Worm (Caenorhabditis elegans) whole organism, young adult: ENCODE data around the gene Y38H6C.9.

ENCODE experiments used
- B0019.2 ChIP-seq: fragments of 200-800 bp; sonication (Bioruptor generic); conservative IDR thresholded peaks from 2 replicates; pipeline ENCODE4 v1.3.6; 2022; ENCODE audit warnings: missing genetic modification reagents, missing genetic modification characterization, missing compliant biosample characterization
- D2030.7 ChIP-seq: fragments of 200-800 bp; sonication (Bioruptor generic); IDR thresholded peaks from 2 replicates; pipeline ENCODE4 v1.3.6; 2022; ENCODE audit warnings: missing genetic modification reagents, missing genetic modification characterization, missing compliant biosample characterization
- F57A8.1 ChIP-seq: fragments of 200-800 bp; sonication (Bioruptor generic); optimal IDR thresholded peaks from 2 replicates; lab custom pipeline; 2018; ENCODE audit warnings: mild to moderate bottlenecking, missing genetic modification characterization, moderate library complexity, missing compliant biosample characterization
- F57C9.4 ChIP-seq: sonication (generic microtip); optimal IDR thresholded peaks from 2 replicates; lab custom pipeline; 2017; ENCODE audit warnings: mild to moderate bottlenecking, missing genetic modification characterization, missing compliant biosample characterization
- Y95B8A.8 ChIP-seq: fragments of 200-800 bp; sonication (Bioruptor generic); IDR thresholded peaks from 2 replicates; pipeline ENCODE4 v1.3.6; 2022; ENCODE audit warnings: missing genetic modification reagents, missing genetic modification characterization, missing compliant biosample characterization
- ceh-79 ChIP-seq: sonication (generic microtip); optimal IDR thresholded peaks from 2 replicates; lab custom pipeline; 2017; ENCODE audit warnings: mild to moderate bottlenecking, missing genetic modification characterization, missing compliant biosample characterization
- ceh-91 ChIP-seq: fragments of 200-800 bp; sonication (Bioruptor generic); IDR thresholded peaks from 2 replicates; pipeline ENCODE4 v1.3.6; 2022; ENCODE audit warnings: missing genetic modification reagents, missing genetic modification characterization, missing compliant biosample characterization
- die-1 ChIP-seq: sonication (generic microtip); optimal IDR thresholded peaks from 2 replicates; lab custom pipeline; 2016; ENCODE audit warnings: missing genotype, mild to moderate bottlenecking, missing genetic modification characterization, missing compliant biosample characterization
- egl-18 ChIP-seq: fragments of 200-800 bp; sonication (Bioruptor generic); IDR thresholded peaks from 2 replicates; pipeline ENCODE4 v1.3.6; 2022; ENCODE audit warnings: missing genetic modification reagents, missing genetic modification characterization, missing compliant biosample characterization
- egrh-3 ChIP-seq: fragments of 200-800 bp; sonication (Bioruptor generic); IDR thresholded peaks from 2 replicates; pipeline ENCODE4 v1.3.6; 2022; ENCODE audit warnings: missing genetic modification reagents, missing genetic modification characterization, missing compliant biosample characterization
- him-1 ChIP-seq: sonication (generic microtip); optimal IDR thresholded peaks from 2 replicates; lab custom pipeline; 2016; ENCODE audit warnings: missing genotype, missing genetic modification reagents, missing genetic modification characterization, missing compliant biosample characterization
- hlh-26 ChIP-seq: fragments of 200-800 bp; sonication (Bioruptor generic); conservative IDR thresholded peaks from 2 replicates; pipeline ENCODE4 v1.3.6; 2022; ENCODE audit warnings: missing genetic modification reagents, missing genetic modification characterization, missing compliant biosample characterization
- hrde-1 ChIP-seq: sonication (generic microtip); optimal IDR thresholded peaks from 2 replicates; lab custom pipeline; 2016; ENCODE audit warnings: missing genetic modification characterization, mild to moderate bottlenecking, missing compliant biosample characterization, moderate library complexity, missing genotype, missing genetic modification reagents, borderline replicate concordance
- let-526 ChIP-seq: fragments of 200-800 bp; sonication (Bioruptor generic); IDR thresholded peaks from 2 replicates; pipeline ENCODE4 v1.3.6; 2022; ENCODE audit warnings: missing genetic modification reagents, missing genetic modification characterization, missing compliant biosample characterization
- lin-35 ChIP-seq, 3 experiments: fragments of 150-350 bp in 2 of 3; sonication (generic microtip) in 1 of 3; optimal IDR thresholded peaks; 2 replicates each; lab custom pipeline; 2014 to 2018; ENCODE audit warnings: missing biosample characterization in 3 of 3, missing genetic modification characterization in 3 of 3, missing genetic modification reagents in 3 of 3
- lin-54 ChIP-seq: fragments of 200-800 bp; sonication (Bioruptor generic); optimal IDR thresholded peaks from 2 replicates; lab custom pipeline; 2018; ENCODE audit warnings: mild to moderate bottlenecking, missing genetic modification characterization, missing compliant biosample characterization
- lir-1 ChIP-seq: fragments of 200-800 bp; sonication (Bioruptor generic); conservative IDR thresholded peaks from 2 replicates; pipeline ENCODE4 v1.3.6; 2022; ENCODE audit warnings: missing genetic modification reagents, missing genetic modification characterization, missing compliant biosample characterization
- madf-3 ChIP-seq: fragments of 200-800 bp; sonication (Bioruptor generic); IDR thresholded peaks from 2 replicates; pipeline ENCODE4 v1.3.6; 2022; ENCODE audit warnings: missing genetic modification reagents, missing genetic modification characterization, missing compliant biosample characterization
- nhr-80 ChIP-seq: sonication (generic microtip); optimal IDR thresholded peaks from 2 replicates; lab custom pipeline; 2016; ENCODE audit warnings: missing genetic modification characterization, missing compliant biosample characterization
- repo-1 ChIP-seq: sonication (generic microtip); optimal IDR thresholded peaks from 2 replicates; lab custom pipeline; 2017; ENCODE audit warnings: mild to moderate bottlenecking, missing genetic modification characterization, missing compliant biosample characterization
- snpc-1.1 ChIP-seq: sonication (generic microtip); optimal IDR thresholded peaks from 2 replicates; lab custom pipeline; 2017; ENCODE audit warnings: missing genetic modification characterization, mild to moderate bottlenecking, missing compliant biosample characterization, antibody characterized with exemption, moderate library complexity, missing genotype, missing genetic modification reagents; ENCODE audit not compliant: insufficient read depth
- tbx-9 ChIP-seq: sonication (generic microtip); optimal IDR thresholded peaks from 2 replicates; lab custom pipeline; 2016; ENCODE audit warnings: borderline replicate concordance, missing genetic modification characterization, inconsistent platforms, missing compliant biosample characterization
- ztf-6 ChIP-seq: fragments of 200-800 bp; sonication (Bioruptor generic); IDR thresholded peaks from 2 replicates; pipeline ENCODE4 v1.3.6; 2022; ENCODE audit warnings: missing genetic modification reagents, missing genetic modification characterization, missing compliant biosample characterization

Y38H6C.9 gene

ce11 chrV:20476514-20476913, 45.6 kb downstream of the Y38H6C.9 start (continued):
- TF ChIP-seq snpc-1.1 (tag; lab: Kevin White, UChicago) (no peak), ztf-6 (GFP tag; lab: Robert Waterston, UW) (no peak), let-526 (GFP tag; lab: Robert Waterston, UW) (no peak)

- TF ChIP-seq F57C9.4 (tag; lab: Kevin White, UChicago), result no peak
- no peak for TF ChIP-seq repo-1 (tag; lab: Kevin White, UChicago)
- TF ChIP-seq nhr-80, result no peak
- TF ChIP-seq ceh-91, result no peak
- TF ChIP-seq hlh-26 (GFP tag; lab: Robert Waterston, UW), result no peak
- no peak for TF ChIP-seq lin-54
- TF ChIP-seq, all 124 proteins: peak for 0
Measured at ce11 chrV:20475830-20476229, 46.2 kb downstream of the Y38H6C.9 start, which contains the start of gene B0250.7. TSS of gene B0250.7 (minus strand) at chrV:20476061.

- TF ChIP-seq ceh-91 (no peak), egl-18 (GFP tag; lab: Robert Waterston, UW) (no peak), tbx-9 (tag; lab: Kevin White, UChicago) (no peak), die-1 (tag; lab: Kevin White, UChicago) (no peak), ceh-79 (no peak), him-1 (tag; lab: Kevin White, UChicago) (no peak), lin-35 (GFP tag; optimal IDR thresholded peaks at IDR 0.05; lab: Kevin White, UChicago) (no peak), lir-1 (GFP tag; lab: Robert Waterston, UW) (no peak), F57A8.1 (GFP tag; lab: Kevin White, UChicago) (no peak), hrde-1 (tag; lab: Kevin White, UChicago) (no peak), egrh-3 (GFP tag; lab: Robert Waterston, UW) (no peak), B0019.2 (GFP tag; lab: Robert Waterston, UW) (no peak)
Measured at ce11 chrV:20475029-20475428, 47.0 kb downstream of the Y38H6C.9 start.

ce11 chrV:20470385-20470784, 51.7 kb downstream of the Y38H6C.9 start, which contains the start of gene B0250.8:
TSS of gene B0250.8 (minus strand) at chrV:20470485.
- TF ChIP-seq madf-3 (no peak), D2030.7 (GFP tag; lab: Robert Waterston, UW) (no peak), Y95B8A.8 (no peak)
